Worm (Caenorhabditis elegans): Measurements from ENCODE around the gene B0281.6.
A peak's percentile ranks its signal among the peaks of the same experiment; 100 is the strongest.

The B0281.6 gene

DNA sequence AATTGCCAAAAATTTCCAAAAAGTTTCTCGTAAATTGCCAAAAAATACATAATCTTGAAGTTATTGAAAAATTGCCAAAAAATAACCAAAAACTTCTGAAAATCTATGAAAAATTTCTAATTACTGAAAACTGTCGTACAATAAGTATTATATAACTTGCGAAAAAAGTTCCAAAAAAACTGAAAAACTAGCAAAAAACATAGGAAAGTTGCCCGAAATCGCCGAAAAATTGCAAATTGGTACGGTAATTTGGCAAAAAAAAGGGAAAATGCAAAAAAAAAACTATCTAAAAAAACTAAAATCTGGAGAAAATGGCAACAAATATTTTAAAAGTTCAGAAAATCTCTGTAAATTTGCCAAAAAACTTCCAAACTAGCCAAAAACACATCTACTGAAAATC lies 39.3 kb upstream of the B0281.6 start, which contains the start of gene enri-1:
Gene enri-1, minus strand, starts transcription at position 101 of the 400 bp plus-strand sequence.
- TF ChIP-seq chd-7 (tag; optimal IDR thresholded peaks at IDR 0.05) (no peak), nhr-27 (tag; optimal IDR thresholded peaks at IDR 0.05) (no peak), cebp-2 (GFP tag; IDR thresholded peaks at IDR 0.05) (no peak)

DNA sequence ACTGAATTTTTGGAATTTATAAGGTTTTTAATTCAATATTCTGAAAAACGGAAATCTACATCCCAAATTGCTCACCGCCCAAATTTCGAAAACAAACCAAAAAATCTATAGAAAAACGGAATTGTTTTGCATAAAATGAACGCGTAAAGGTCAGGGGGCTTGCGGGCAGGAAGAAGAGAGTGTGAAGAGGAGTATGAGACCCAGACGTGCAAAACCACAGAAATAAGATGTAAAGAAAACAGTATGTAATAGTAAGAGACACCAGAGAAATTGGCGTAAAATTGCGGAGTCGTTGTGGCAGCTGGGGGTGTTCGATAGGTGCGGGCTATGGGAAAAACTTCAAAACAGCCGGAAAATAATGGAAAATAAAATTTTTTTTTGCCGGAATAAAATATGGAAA lies 38.7 kb upstream of the B0281.6 start:
- TF ChIP-seq hmg-1.2 (GFP tag; IDR thresholded peaks at IDR 0.05) (peak; percentile 47; the same call in 1 of the 2 replicates), snpc-4 (GFP tag; optimal IDR thresholded peaks at IDR 0.05) (no peak), snpc-4 (tag; optimal IDR thresholded peaks at IDR 0.05) (no peak), lin-26 (GFP tag; IDR thresholded peaks at IDR 0.05) (no peak), B0019.2 (GFP tag; conservative IDR thresholded peaks at IDR 0.05) (no peak), unc-62 (GFP tag; optimal IDR thresholded peaks at IDR 0.05) (no peak), mes-4 (tag; optimal IDR thresholded peaks at IDR 0.05) (no peak), nhr-27 (tag; optimal IDR thresholded peaks at IDR 0.05) (no peak)

DNA sequence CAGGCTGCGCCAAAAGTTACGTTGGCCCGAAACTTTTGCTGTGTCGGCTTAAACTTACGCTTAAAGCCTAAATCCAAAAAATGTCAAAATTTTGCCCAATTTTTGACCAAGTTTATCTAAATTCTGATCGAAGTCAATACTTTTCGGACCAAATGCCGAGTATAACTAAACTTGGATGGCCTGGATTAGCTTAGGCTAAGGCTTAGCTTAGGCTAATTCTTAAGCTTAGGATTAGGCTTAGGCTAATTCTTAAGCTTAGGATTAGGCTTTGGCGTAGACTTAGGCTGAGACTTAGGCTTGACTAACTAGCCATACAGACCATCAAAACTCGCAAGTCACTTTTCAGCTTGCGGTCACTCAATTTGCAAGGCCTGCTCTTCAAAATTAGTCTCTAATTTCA lies 33.9 kb upstream of the B0281.6 start:
- TF ChIP-seq K11D2.4 (GFP tag; IDR thresholded peaks at IDR 0.05) (no peak), nfya-1 (tag; optimal IDR thresholded peaks at IDR 0.05; ENCODE audit: borderline replicate concordance, insufficient read depth) (no peak), tlf-1 (GFP tag; optimal IDR thresholded peaks at IDR 0.05) (no peak), hrde-1 (tag; optimal IDR thresholded peaks at IDR 0.05; ENCODE audit: borderline replicate concordance) (no peak)

- TF ChIP-seq ceh-100 (GFP tag; IDR thresholded peaks at IDR 0.05) (no peak), madf-10 (tag; optimal IDR thresholded peaks at IDR 0.05) (no peak), atf-7 (tag; optimal IDR thresholded peaks at IDR 0.05) (peak; percentile 87), cebp-1 (GFP tag; IDR thresholded peaks at IDR 0.05) (no peak), cebp-1 (tag; optimal IDR thresholded peaks at IDR 0.05) (peak; percentile 27), nhr-80 (tag; optimal IDR thresholded peaks at IDR 0.05) (peak; percentile 84), unc-62 (GFP tag; optimal IDR thresholded peaks at IDR 0.05) (peak; percentile 37), aptf-2 (GFP tag; conservative IDR thresholded peaks at IDR 0.05) (no peak)
Observed at ce11 chrII:2335572-2335971, 33.3 kb upstream of the B0281.6 start, which contains the start of gene F43C11.7. Gene F43C11.7 (plus strand): TSS chrII:2335897.

DNA sequence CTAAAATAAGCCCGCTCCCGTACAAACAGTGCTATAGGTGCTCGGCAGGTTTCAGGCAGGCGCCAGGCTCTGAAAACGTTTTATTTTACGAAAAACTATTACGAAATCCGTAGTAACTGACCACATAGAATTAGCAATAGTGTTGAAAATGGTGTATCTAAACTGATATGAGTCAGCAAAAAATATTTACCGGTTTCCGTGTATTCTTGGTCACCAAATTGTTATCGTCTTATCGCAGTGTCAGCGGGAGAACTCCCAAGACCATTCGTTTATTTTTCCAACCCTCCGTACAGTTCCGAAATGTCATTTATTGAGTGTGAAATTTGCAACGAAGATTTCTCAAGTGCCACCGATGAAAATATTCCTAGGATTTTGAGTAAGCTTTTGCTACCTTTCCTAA lies 30.0 kb upstream of the B0281.6 start, which contains the start of gene F43C11.8:
Gene F43C11.8, plus strand, starts transcription at position 301 of the 400 bp plus-strand sequence.
- peak; percentile 6 for TF ChIP-seq nhr-80 (tag; optimal IDR thresholded peaks at IDR 0.05)
- no peak for TF ChIP-seq pha-4 (tag; optimal IDR thresholded peaks at IDR 0.05)
- no peak for TF ChIP-seq him-1 (tag; optimal IDR thresholded peaks at IDR 0.05)
- no peak for TF ChIP-seq egrh-3 (GFP tag; IDR thresholded peaks at IDR 0.05)

DNA sequence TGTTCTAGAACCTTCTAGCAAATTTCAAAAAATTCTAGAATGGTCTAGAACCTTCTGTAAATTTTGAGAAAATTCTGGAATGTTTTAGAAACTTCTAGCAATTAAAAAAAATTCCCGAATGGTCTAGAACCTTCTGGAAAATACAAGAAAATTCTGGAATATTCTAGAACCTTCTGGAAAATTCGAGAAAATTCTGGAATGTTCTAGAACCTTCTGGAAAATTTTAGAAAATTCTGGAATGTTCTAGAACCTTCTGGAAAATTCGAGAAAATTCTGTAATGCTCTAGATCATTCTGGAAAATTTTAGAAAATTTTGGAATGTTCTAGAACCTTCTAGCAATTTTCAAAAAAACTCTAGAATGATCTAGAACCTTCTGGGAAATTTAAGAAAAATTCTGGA lies 28.2 kb upstream of the B0281.6 start:
- TF ChIP-seq F57A8.1 (GFP tag; optimal IDR thresholded peaks at IDR 0.05) (no peak), lsl-1 (GFP tag; optimal IDR thresholded peaks at IDR 0.05) (peak; percentile 16), somi-1 (GFP tag; optimal IDR thresholded peaks at IDR 0.05) (no peak), gei-17 (GFP tag; optimal IDR thresholded peaks at IDR 0.05) (peak; percentile 12), rpc-1 (optimal IDR thresholded peaks at IDR 0.05) (peak; percentile 40), rpc-1 (tag; optimal IDR thresholded peaks at IDR 0.05) (no peak), dox-1 (GFP tag; IDR thresholded peaks at IDR 0.05) (peak; percentile 80), Y53G8AR.9 (GFP tag; conservative IDR thresholded peaks at IDR 0.05) (no peak), madf-6 (GFP tag; IDR thresholded peaks at IDR 0.05) (peak; percentile 31; the same call in 1 of the 2 replicates), ekl-4 (GFP tag; IDR thresholded peaks at IDR 0.05) (peak; percentile 19; the same call in 1 of the 2 replicates), hsf-1 (GFP tag; IDR thresholded peaks at IDR 0.05) (peak; percentile 97), D2030.7 (GFP tag; IDR thresholded peaks at IDR 0.05) (0 out of 2 replicates have a peak, but pooled peaks have one; percentile 35), lsy-27 (tag; optimal IDR thresholded peaks at IDR 0.05; ENCODE audit: borderline replicate concordance, insufficient read depth) (no peak), ceh-40 (GFP tag; IDR thresholded peaks at IDR 0.05) (0 out of 2 replicates have a peak, but pooled peaks have one; percentile 67)
